Fruit fly (Drosophila melanogaster) whole organism, wandering third instar larva: ENCODE data around the gene CG42264.

ENCODE experiments used
- Abd-B ChIP-seq: fragments of >200 bp; optimal IDR thresholded peaks from 2 replicates; lab custom pipeline; 2017; ENCODE audit warnings: missing biosample characterization, missing genetic modification characterization
- CG32264 ChIP-seq: fragments of 200-800 bp; sonication (Bioruptor generic); optimal IDR thresholded peaks from 2 replicates; lab custom pipeline; 2016; ENCODE audit warnings: missing biosample characterization, missing genetic modification characterization
- CG9705 ChIP-seq: fragments of 200-800 bp; sonication (Bioruptor generic); optimal IDR thresholded peaks from 2 replicates; lab custom pipeline; 2018; ENCODE audit warnings: missing biosample characterization, mild to moderate bottlenecking, missing genetic modification characterization
- CrebA ChIP-seq: fragments of 200-800 bp; sonication (Bioruptor generic); optimal IDR thresholded peaks from 2 replicates; lab custom pipeline; 2016; ENCODE audit warnings: missing biosample characterization, mild to moderate bottlenecking, missing genetic modification characterization, borderline replicate concordance
- Dfd ChIP-seq: fragments of >200 bp; optimal IDR thresholded peaks from 2 replicates; lab custom pipeline; 2017; ENCODE audit warnings: missing biosample characterization, missing genetic modification characterization
- Dif ChIP-seq: fragments of 200-275, 200-300 bp; sonication (Bioruptor generic); optimal IDR thresholded peaks from 2 replicates; lab custom pipeline; 2018; ENCODE audit warnings: missing biosample characterization, missing genetic modification characterization; ENCODE audit not compliant: partially characterized antibody
- GATAd ChIP-seq: sonication (Bioruptor generic); optimal IDR thresholded peaks from 2 replicates; lab custom pipeline; 2016; ENCODE audit warnings: missing biosample characterization, missing genetic modification characterization
- HLH106 ChIP-seq: fragments of 200-800 bp; optimal IDR thresholded peaks from 3 replicates; lab custom pipeline; 2019; ENCODE audit warnings: missing biosample characterization, mild to moderate bottlenecking, missing genetic modification characterization, moderate library complexity
- Hnf4 ChIP-seq: fragments of 200-800 bp; sonication (Bioruptor generic); optimal IDR thresholded peaks from 2 replicates; lab custom pipeline; 2016; ENCODE audit warnings: missing biosample characterization, mild to moderate bottlenecking, missing genetic modification characterization
- Hr78 ChIP-seq: fragments of >200 bp; optimal IDR thresholded peaks from 2 replicates; lab custom pipeline; 2017; ENCODE audit warnings: missing biosample characterization, missing genetic modification characterization
- Hr83 ChIP-seq: fragments of 200-300 bp; sonication (Bioruptor generic); optimal IDR thresholded peaks from 2 replicates; lab custom pipeline; 2016; ENCODE audit warnings: missing biosample characterization, mild to moderate bottlenecking, missing genetic modification characterization, moderate library complexity; ENCODE audit not compliant: poor library complexity, severe bottlenecking
- Jra ChIP-seq: sonication (Bioruptor generic); optimal IDR thresholded peaks from 2 replicates; lab custom pipeline; 2016; ENCODE audit warnings: missing biosample characterization, missing genetic modification characterization
- Mio ChIP-seq: sonication (Bioruptor generic); optimal IDR thresholded peaks from 2 replicates; lab custom pipeline; 2016; ENCODE audit warnings: missing biosample characterization, missing genetic modification characterization
- Myc ChIP-seq: fragments of >200 bp; optimal IDR thresholded peaks from 2 replicates; lab custom pipeline; 2017
- N ChIP-seq: fragments of >200 bp; optimal IDR thresholded peaks from 2 replicates; lab custom pipeline; 2018; ENCODE audit warnings: missing biosample characterization, missing external identifiers, missing genetic modification characterization
- OdsH ChIP-seq: fragments of 200-800 bp; sonication (Bioruptor generic); optimal IDR thresholded peaks from 2 replicates; lab custom pipeline; 2016; ENCODE audit warnings: missing biosample characterization, mild to moderate bottlenecking, missing genetic modification characterization
- Rel ChIP-seq, 2 experiments: fragments of 200-800 bp; sonication (Bioruptor generic) in 1 of 2; optimal IDR thresholded peaks; 2 replicates in 1 of 2; 3 replicates in 1 of 2; lab custom pipeline; 2016 to 2019; ENCODE audit warnings: mild to moderate bottlenecking in 2 of 2, missing biosample characterization in 2 of 2, missing genetic modification characterization in 2 of 2, moderate library complexity in 1 of 2
- Sp1 ChIP-seq: fragments of 200-800 bp; sonication (Bioruptor generic); optimal IDR thresholded peaks from 3 replicates; lab custom pipeline; 2019; ENCODE audit warnings: missing biosample characterization, mild to moderate bottlenecking, missing genetic modification characterization, moderate library complexity
- Vsx2 ChIP-seq: fragments of 200-300, 225-300 bp; sonication (Bioruptor generic); optimal IDR thresholded peaks from 2 replicates; lab custom pipeline; 2018; ENCODE audit warnings: missing biosample characterization, missing genetic modification characterization; ENCODE audit not compliant: partially characterized antibody
- br ChIP-seq: fragments of 200-800 bp; sonication (Bioruptor generic); optimal IDR thresholded peaks from 2 replicates; lab custom pipeline; 2016; ENCODE audit warnings: missing biosample characterization, missing genetic modification characterization
- brk ChIP-seq: fragments of 200-800 bp; sonication (Bioruptor generic); optimal IDR thresholded peaks from 2 replicates; lab custom pipeline; 2016; ENCODE audit warnings: missing biosample characterization, mild to moderate bottlenecking, missing genetic modification characterization
- dl ChIP-seq, 2 experiments: fragments of 175-275, 200-275 bp in 1 of 2; fragments of 200-275 bp in 1 of 2; sonication (Bioruptor generic); optimal IDR thresholded peaks; lab custom pipeline; 2018; ENCODE audit warnings: mild to moderate bottlenecking in 2 of 2, missing biosample characterization in 2 of 2, missing genetic modification characterization in 2 of 2, moderate library complexity in 2 of 2; ENCODE audit not compliant: partially characterized antibody in 2 of 2, insufficient read depth in 1 of 2
- dmrt93B ChIP-seq: fragments of 200-800 bp; sonication (Bioruptor generic); optimal IDR thresholded peaks from 2 replicates; lab custom pipeline; 2018; ENCODE audit warnings: missing biosample characterization, mild to moderate bottlenecking, missing genetic modification characterization
- dsf ChIP-seq: sonication (Bioruptor generic); optimal IDR thresholded peaks from 2 replicates; lab custom pipeline; 2016; ENCODE audit warnings: missing biosample characterization, missing genetic modification characterization, borderline replicate concordance
- ey ChIP-seq: fragments of 200-800 bp; sonication (Bioruptor generic); optimal IDR thresholded peaks from 2 replicates; lab custom pipeline; 2016; ENCODE audit warnings: missing biosample characterization, missing genetic modification characterization
- foxo ChIP-seq, 2 experiments: fragments of 200-800 bp; sonication (Bioruptor generic); optimal IDR thresholded peaks; 2 replicates in 1 of 2; 3 replicates in 1 of 2; lab custom pipeline; 2016 to 2017; ENCODE audit warnings: missing biosample characterization in 2 of 2, missing genetic modification characterization in 2 of 2
- fru ChIP-seq: fragments of 200-800 bp; sonication (Bioruptor generic); optimal IDR thresholded peaks from 3 replicates; lab custom pipeline; 2016; ENCODE audit warnings: missing biosample characterization, mild to moderate bottlenecking, missing genetic modification characterization
- h ChIP-seq: fragments of 200-800 bp; sonication (Bioruptor generic); optimal IDR thresholded peaks from 3 replicates; lab custom pipeline; 2016; ENCODE audit warnings: missing biosample characterization, mild to moderate bottlenecking, missing genetic modification characterization
- jim ChIP-seq: fragments of 175-275, 200-325 bp; sonication (Bioruptor generic); optimal IDR thresholded peaks from 2 replicates; lab custom pipeline; 2016; ENCODE audit warnings: missing biosample characterization, mild to moderate bottlenecking, missing genetic modification characterization
- lola ChIP-seq: fragments of >200 bp; optimal IDR thresholded peaks from 2 replicates; lab custom pipeline; 2017; ENCODE audit warnings: missing biosample characterization, missing genetic modification characterization
- pan ChIP-seq: fragments of >200 bp; optimal IDR thresholded peaks from 2 replicates; lab custom pipeline; 2017
- psq ChIP-seq: fragments of 200-800 bp; sonication (Bioruptor generic); optimal IDR thresholded peaks from 3 replicates; lab custom pipeline; 2017; ENCODE audit warnings: missing biosample characterization, mild to moderate bottlenecking, missing genetic modification characterization, moderate library complexity
- rgr ChIP-seq: fragments of 200-800 bp; sonication (Bioruptor generic); optimal IDR thresholded peaks from 3 replicates; lab custom pipeline; 2016; ENCODE audit warnings: missing biosample characterization, mild to moderate bottlenecking, missing genetic modification characterization
- sage ChIP-seq: fragments of 200-800 bp; sonication (Bioruptor generic); optimal IDR thresholded peaks from 2 replicates; lab custom pipeline; 2016; ENCODE audit warnings: missing biosample characterization, mild to moderate bottlenecking, missing genetic modification characterization
- sv ChIP-seq: fragments of 200-800 bp; sonication (Bioruptor generic); optimal IDR thresholded peaks from 3 replicates; lab custom pipeline; 2016; ENCODE audit warnings: missing biosample characterization, missing genetic modification characterization
- tai ChIP-seq: sonication (Bioruptor generic); optimal IDR thresholded peaks from 2 replicates; lab custom pipeline; 2016; ENCODE audit warnings: missing biosample characterization, missing genetic modification characterization
- usp ChIP-seq: fragments of >200 bp; optimal IDR thresholded peaks from 2 replicates; lab custom pipeline; 2017; ENCODE audit warnings: missing biosample characterization, missing genetic modification characterization
- woc ChIP-seq: sonication (Bioruptor generic); optimal IDR thresholded peaks from 2 replicates; lab custom pipeline; 2016; ENCODE audit warnings: missing biosample characterization, mild to moderate bottlenecking, missing genetic modification characterization

Gene CG42264

dm6 chrX:5789187-5789586 is 12.7 kb upstream of the CG42264 start, which contains the start of gene CG15767:
Gene CG15767 (plus strand): TSS chrX:5789487.
- TF ChIP-seq Hr83 (GFP tag; lab: Kevin White, UChicago) (no peak), Sp1 (no peak), h (GFP tag; lab: Kevin White, UChicago) (no peak), Vsx2 (GFP tag; lab: Kevin White, UChicago) (no peak), Hnf4 (GFP tag; lab: Kevin White, UChicago) (no peak), foxo (GFP tag; optimal IDR thresholded peaks at IDR 0.05; lab: Kevin White, UChicago) (no peak)

dm6 chrX:5786559-5786958 is 10.1 kb upstream of the CG42264 start:
- no peak for TF ChIP-seq GATAd (GFP tag; lab: Kevin White, UChicago)
- no peak for TF ChIP-seq CG32264 (GFP tag; lab: Kevin White, UChicago)
- no peak for TF ChIP-seq Hr78 (GFP tag; lab: Kevin White, UChicago)
- TF ChIP-seq OdsH (GFP tag; lab: Kevin White, UChicago), result peak; percentile 81
- peak; percentile 65 for TF ChIP-seq psq (GFP tag; lab: Kevin White, UChicago)
- TF ChIP-seq CG9705 (GFP tag; lab: Kevin White, UChicago), result no peak
- TF ChIP-seq N, result no peak
- no peak for TF ChIP-seq Myc (lab: Kevin White, UChicago)
- TF ChIP-seq Hr83 (GFP tag; lab: Kevin White, UChicago), result no peak
- peak; percentile 74 for TF ChIP-seq Sp1
- no peak for TF ChIP-seq dmrt93B (GFP tag; lab: Kevin White, UChicago)
- no peak for TF ChIP-seq sv (GFP tag; lab: Kevin White, UChicago)
- TF ChIP-seq CrebA, result no peak
- TF ChIP-seq foxo (GFP tag; optimal IDR thresholded peaks at IDR 0.05; lab: Kevin White, UChicago), result peak in 1 of 2 experiments; percentile 69
- peak; percentile 73 for TF ChIP-seq ey (GFP tag; lab: Kevin White, UChicago)
- TF ChIP-seq usp, result no peak
- TF ChIP-seq Dif (GFP tag; lab: Kevin White, UChicago), result no peak
- no peak for TF ChIP-seq pan (lab: Kevin White, UChicago)
- peak; percentile 49 for TF ChIP-seq woc (GFP tag; lab: Kevin White, UChicago)
- peak; percentile 66 for TF ChIP-seq HLH106
- peak; percentile 60 for TF ChIP-seq br (GFP tag; lab: Kevin White, UChicago)
- TF ChIP-seq Jra (GFP tag; lab: Kevin White, UChicago), result peak; percentile 11
- no peak for TF ChIP-seq tai (GFP tag; lab: Kevin White, UChicago)
- peak; percentile 84 for TF ChIP-seq h (GFP tag; lab: Kevin White, UChicago)
- TF ChIP-seq jim, result no peak
- no peak for TF ChIP-seq Vsx2 (GFP tag; lab: Kevin White, UChicago)
- TF ChIP-seq dsf (GFP tag; lab: Kevin White, UChicago), result no peak
- TF ChIP-seq Abd-B, result no peak
- TF ChIP-seq fru (GFP tag; lab: Kevin White, UChicago), result peak; percentile 78
- peak; percentile 19 for TF ChIP-seq brk (GFP tag; lab: Kevin White, UChicago)
- no peak for TF ChIP-seq Mio (GFP tag; lab: Kevin White, UChicago)
- TF ChIP-seq rgr (GFP tag; lab: Kevin White, UChicago), result peak; percentile 81
- TF ChIP-seq lola, result no peak
- no peak for TF ChIP-seq Dfd
- no peak for TF ChIP-seq sage (GFP tag; lab: Kevin White, UChicago)
- TF ChIP-seq Rel (GFP tag; optimal IDR thresholded peaks at IDR 0.05; lab: Kevin White, UChicago), result peak; percentile 24
- TF ChIP-seq Rel (tag; optimal IDR thresholded peaks at IDR 0.05; lab: Kevin White, UChicago), result no peak
- TF ChIP-seq Hnf4 (GFP tag; lab: Kevin White, UChicago), result peak; percentile 68
- no peak for TF ChIP-seq dl (GFP tag; optimal IDR thresholded peaks at IDR 0.05; lab: Kevin White, UChicago; ENCODE audit: insufficient read depth in 1 of 2, partially characterized antibody in 2 of 2)
